Worm (Caenorhabditis elegans): ENCODE results near the gene melo-3.

Gene melo-3

ce11 chrV:15012542-15013301 is 23.9 kb downstream of the melo-3 start:
- peak; percentile 10 for TF ChIP-seq sem-2 (GFP tag; optimal IDR thresholded peaks at IDR 0.05)
- no peak for TF ChIP-seq nhr-76 (tag; optimal IDR thresholded peaks at IDR 0.05)
- TF ChIP-seq nhr-237 (tag; optimal IDR thresholded peaks at IDR 0.05), result no peak

ce11 chrV:15011560-15011959 is 25.1 kb downstream of the melo-3 start, which contains the start of gene nmr-2:
nmr-2 (minus strand) TSS chrV:15011660.
- no peak for TF ChIP-seq mls-2 (tag; optimal IDR thresholded peaks at IDR 0.05)
- no peak for TF ChIP-seq elt-1 (tag; optimal IDR thresholded peaks at IDR 0.05; ENCODE audit: borderline replicate concordance, insufficient read depth)
- no peak for TF ChIP-seq lsy-2 (tag; optimal IDR thresholded peaks at IDR 0.05)
- TF ChIP-seq unc-120 (tag; optimal IDR thresholded peaks at IDR 0.05; ENCODE audit: poor library complexity, severe bottlenecking), result no peak
- TF ChIP-seq sem-2 (GFP tag; optimal IDR thresholded peaks at IDR 0.05), result no peak

ce11 chrV:15004800-15005199 is 31.9 kb downstream of the melo-3 start, which contains the start of gene hrde-2:
hrde-2 (plus strand) TSS chrV:15005100.
- no peak for TF ChIP-seq mep-1 (tag; optimal IDR thresholded peaks at IDR 0.05)
- TF ChIP-seq pha-4 (tag; optimal IDR thresholded peaks at IDR 0.05), result no peak
- no peak for TF ChIP-seq elt-3 (tag; optimal IDR thresholded peaks at IDR 0.05)
- TF ChIP-seq bed-3 (GFP tag; optimal IDR thresholded peaks at IDR 0.05), result no peak
- TF ChIP-seq unc-120 (tag; optimal IDR thresholded peaks at IDR 0.05; ENCODE audit: poor library complexity, severe bottlenecking), result no peak

DNA sequence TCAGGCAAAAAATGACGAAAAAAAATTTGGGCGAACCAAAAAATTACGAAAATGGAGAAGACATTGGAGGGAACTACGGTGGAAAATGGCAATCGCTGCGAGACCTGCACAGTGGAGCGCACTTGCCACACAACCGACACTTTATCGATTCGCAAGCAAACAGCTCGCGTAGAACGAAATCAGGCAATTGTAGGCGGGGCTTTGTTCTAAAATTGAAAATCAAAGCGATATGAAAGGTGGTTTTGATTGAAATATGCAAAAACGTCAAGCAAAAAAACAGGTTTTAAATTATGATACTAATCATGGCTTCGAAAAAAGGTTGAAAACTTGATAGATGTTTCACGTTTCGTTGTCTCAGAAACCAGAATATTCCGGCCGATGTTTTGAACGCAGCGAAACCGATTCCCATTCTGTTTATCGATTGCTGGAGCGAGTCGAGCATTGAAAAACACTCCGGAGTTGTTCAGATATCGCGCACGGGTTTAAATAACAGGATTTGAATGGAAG is 34.4 kb downstream of the melo-3 start, which contains the start of the genes fib-1 and mut-15:
fib-1 (minus strand) TSS at position 40 of the 507 bp plus-strand sequence.
mut-15 (plus strand) TSS at position 360 of the 507 bp plus-strand sequence.
- TF ChIP-seq unc-62 (GFP tag; optimal IDR thresholded peaks at IDR 0.05), result peak; percentile 4
- TF ChIP-seq nhr-2 (tag; optimal IDR thresholded peaks at IDR 0.05), result peak; percentile 37
- TF ChIP-seq bed-3 (GFP tag; optimal IDR thresholded peaks at IDR 0.05), result peak; percentile 32
- TF ChIP-seq nhr-28 (tag; optimal IDR thresholded peaks at IDR 0.05), result peak; percentile 9
- TF ChIP-seq lin-13 (tag; optimal IDR thresholded peaks at IDR 0.05), result peak; percentile 93
- no peak for TF ChIP-seq unc-39 (tag; optimal IDR thresholded peaks at IDR 0.05)
- no peak for TF ChIP-seq blmp-1 (tag; optimal IDR thresholded peaks at IDR 0.05)
- peak; percentile 92 for TF ChIP-seq drap-1 (GFP tag; optimal IDR thresholded peaks at IDR 0.05)
- peak; percentile 83 for TF ChIP-seq pha-4 (tag; optimal IDR thresholded peaks at IDR 0.05)
- TF ChIP-seq ceh-39 (tag; optimal IDR thresholded peaks at IDR 0.05), result peak; percentile 96
- TF ChIP-seq tbx-8 (GFP tag; optimal IDR thresholded peaks at IDR 0.05), result peak; percentile 21
- peak; percentile 93 for TF ChIP-seq nhr-237 (tag; optimal IDR thresholded peaks at IDR 0.05)
- peak; percentile 95 for TF ChIP-seq lsy-2 (tag; optimal IDR thresholded peaks at IDR 0.05)
- TF ChIP-seq unc-120 (tag; optimal IDR thresholded peaks at IDR 0.05; ENCODE audit: poor library complexity, severe bottlenecking), result peak; percentile 94
- no peak for TF ChIP-seq flh-1 (GFP tag; optimal IDR thresholded peaks at IDR 0.05)
- peak; percentile 15 for TF ChIP-seq ham-2 (GFP tag; optimal IDR thresholded peaks at IDR 0.05)
- TF ChIP-seq cnd-1 (tag; optimal IDR thresholded peaks at IDR 0.05), result peak; percentile 40
- peak; percentile 95 for TF ChIP-seq mep-1 (tag; optimal IDR thresholded peaks at IDR 0.05)
- TF ChIP-seq snpc-4 (tag; optimal IDR thresholded peaks at IDR 0.05), result no peak
- peak; percentile 51 for TF ChIP-seq ceh-83 (GFP tag; optimal IDR thresholded peaks at IDR 0.05)
- peak; percentile 80 for TF ChIP-seq mls-2 (tag; optimal IDR thresholded peaks at IDR 0.05)
- no peak for TF ChIP-seq ztf-11 (tag; optimal IDR thresholded peaks at IDR 0.05)
- TF ChIP-seq sptf-1 (tag; optimal IDR thresholded peaks at IDR 0.05), result peak; percentile 86
- TF ChIP-seq elt-3 (tag; optimal IDR thresholded peaks at IDR 0.05), result peak; percentile 11

DNA sequence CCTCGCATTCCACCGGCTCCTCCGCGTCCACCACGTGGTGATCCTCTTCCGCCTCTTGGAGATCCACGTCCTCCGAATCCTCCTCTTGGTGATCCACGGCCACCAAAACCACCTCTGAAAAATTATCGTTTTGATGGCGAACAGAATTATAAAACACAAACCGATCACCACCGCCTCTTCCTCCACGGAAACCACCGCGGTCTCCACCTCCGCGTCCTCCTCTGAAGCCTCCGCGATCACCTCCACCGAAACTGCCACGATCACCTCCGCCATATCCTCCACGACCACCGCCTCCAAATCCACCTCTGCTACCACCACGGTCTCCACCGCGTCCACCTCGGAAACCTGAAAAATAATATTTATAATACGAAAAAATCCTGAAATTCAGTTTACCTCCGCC is 35.1 kb downstream of the melo-3 start:
- no peak for TF ChIP-seq elt-3 (tag; optimal IDR thresholded peaks at IDR 0.05)
- peak; percentile 6 for TF ChIP-seq drap-1 (GFP tag; optimal IDR thresholded peaks at IDR 0.05)

ce11 chrV:15000055-15000704 is 36.5 kb downstream of the melo-3 start, which contains the start of gene rps-16:
rps-16 (minus strand) TSS chrV:15000541.
- TF ChIP-seq unc-62 (GFP tag; optimal IDR thresholded peaks at IDR 0.05) (no peak), nhr-2 (tag; optimal IDR thresholded peaks at IDR 0.05) (no peak), unc-120 (tag; optimal IDR thresholded peaks at IDR 0.05; ENCODE audit: poor library complexity, severe bottlenecking) (no peak), M03D4.4 (tag; optimal IDR thresholded peaks at IDR 0.05) (no peak), sptf-1 (tag; optimal IDR thresholded peaks at IDR 0.05) (no peak), elt-1 (tag; optimal IDR thresholded peaks at IDR 0.05; ENCODE audit: borderline replicate concordance, insufficient read depth) (no peak), flh-1 (GFP tag; optimal IDR thresholded peaks at IDR 0.05) (no peak), elt-3 (tag; optimal IDR thresholded peaks at IDR 0.05) (no peak), ceh-43 (GFP tag; optimal IDR thresholded peaks at IDR 0.05) (no peak), ham-2 (GFP tag; optimal IDR thresholded peaks at IDR 0.05) (no peak), nhr-237 (tag; optimal IDR thresholded peaks at IDR 0.05) (no peak), blmp-1 (tag; optimal IDR thresholded peaks at IDR 0.05) (no peak), ceh-39 (tag; optimal IDR thresholded peaks at IDR 0.05) (no peak), drap-1 (GFP tag; optimal IDR thresholded peaks at IDR 0.05) (no peak), mab-5 (tag; optimal IDR thresholded peaks at IDR 0.05) (no peak), nhr-76 (tag; optimal IDR thresholded peaks at IDR 0.05) (no peak), lin-32 (GFP tag; optimal IDR thresholded peaks at IDR 0.05) (no peak)

Measured in whole organism, mixed stage, embryonic.